Fruit fly (Drosophila melanogaster) whole organism, embryonic: Measurements from ENCODE around the gene trk.

Source experiments
- Atf3 ChIP-seq: fragments of 200-800 bp; sonication (Bioruptor generic); optimal IDR thresholded peaks from 3 replicates; lab custom pipeline; 2016; ENCODE audit warnings: missing biosample characterization, missing genetic modification characterization
- CG10209 ChIP-seq: fragments of 200-800 bp; sonication (Bioruptor generic); optimal IDR thresholded peaks from 3 replicates; lab custom pipeline; 2017; ENCODE audit warnings: missing biosample characterization, mild to moderate bottlenecking, missing genetic modification characterization, missing genetic modification reagents
- CG12219 ChIP-seq: fragments of 200-800 bp; sonication (Bioruptor generic); optimal IDR thresholded peaks from 3 replicates; lab custom pipeline; 2018; ENCODE audit warnings: missing biosample characterization, mild to moderate bottlenecking, missing genetic modification characterization
- CG12391 ChIP-seq: fragments of 200-800 bp; sonication (Bioruptor generic); optimal IDR thresholded peaks from 3 replicates; lab custom pipeline; 2018; ENCODE audit warnings: missing biosample characterization, mild to moderate bottlenecking, missing genetic modification characterization, moderate library complexity
- CG12744 ChIP-seq: fragments of 200-800 bp; sonication (Bioruptor generic); optimal IDR thresholded peaks from 2 replicates; lab custom pipeline; 2016; ENCODE audit warnings: missing biosample characterization, missing genetic modification characterization
- CG13424 ChIP-seq: fragments of 200-800 bp; sonication (Bioruptor generic); optimal IDR thresholded peaks from 2 replicates; lab custom pipeline; 2019; ENCODE audit warnings: missing biosample characterization, mild to moderate bottlenecking, missing genetic modification characterization, moderate library complexity
- CG15073 ChIP-seq: fragments of 200-800 bp; sonication (Bioruptor generic); optimal IDR thresholded peaks from 2 replicates; lab custom pipeline; 2016; ENCODE audit warnings: missing biosample characterization, missing genetic modification characterization
- CG1647 ChIP-seq: fragments of 200-800 bp; sonication (Bioruptor generic); optimal IDR thresholded peaks from 3 replicates; lab custom pipeline; 2016; ENCODE audit warnings: missing biosample characterization, missing genetic modification characterization
- CG17802 ChIP-seq: fragments of 200-800 bp; sonication (Bioruptor generic); optimal IDR thresholded peaks from 2 replicates; lab custom pipeline; 2018; ENCODE audit warnings: missing biosample characterization, mild to moderate bottlenecking, missing genetic modification characterization, moderate library complexity
- CG17829 ChIP-seq: fragments of 200-800 bp; optimal IDR thresholded peaks from 2 replicates; lab custom pipeline; 2019; ENCODE audit warnings: missing biosample characterization, mild to moderate bottlenecking, missing genetic modification characterization, moderate library complexity
- CG17912 ChIP-seq: fragments of 200-800 bp; sonication (Bioruptor generic); optimal IDR thresholded peaks from 2 replicates; lab custom pipeline; 2018; ENCODE audit warnings: missing biosample characterization, mild to moderate bottlenecking, missing genetic modification characterization
- CG1832 ChIP-seq: fragments of 200-800 bp; sonication (Bioruptor generic); optimal IDR thresholded peaks from 2 replicates; lab custom pipeline; 2017; ENCODE audit warnings: missing biosample characterization, mild to moderate bottlenecking, missing genetic modification characterization, inconsistent platforms
- CG18599 ChIP-seq: fragments of 200-800 bp; sonication (Bioruptor generic); optimal IDR thresholded peaks from 3 replicates; lab custom pipeline; 2017; ENCODE audit warnings: missing biosample characterization, missing genetic modification characterization, mild to moderate bottlenecking, moderate library complexity, missing genetic modification reagents
- CG2712 ChIP-seq: fragments of 200-800 bp; optimal IDR thresholded peaks from 3 replicates; lab custom pipeline; 2019; ENCODE audit warnings: missing biosample characterization, mild to moderate bottlenecking, missing genetic modification characterization, moderate library complexity
- CG2889 ChIP-seq: fragments of 200-800 bp; sonication (Bioruptor generic); IDR thresholded peaks from 3 replicates; pipeline ENCODE4 v1.3.6; 2022; ENCODE audit warnings: missing biosample characterization, missing genetic modification characterization
- CG5180 ChIP-seq: fragments of 200-800 bp; sonication (Bioruptor generic); optimal IDR thresholded peaks from 3 replicates; lab custom pipeline; 2017; ENCODE audit warnings: missing biosample characterization, missing genetic modification characterization, mild to moderate bottlenecking, moderate library complexity, missing genetic modification reagents
- CG5953 ChIP-seq: fragments of 200-800 bp; sonication (Bioruptor generic); IDR thresholded peaks from 2 replicates; pipeline ENCODE4 v1.3.6; 2022; ENCODE audit warnings: missing biosample characterization, missing genetic modification characterization
- CG6272 ChIP-seq: fragments of 200-800 bp; sonication (Bioruptor generic); IDR thresholded peaks from 2 replicates; pipeline ENCODE4 v1.3.6; 2022; ENCODE audit warnings: missing biosample characterization, missing genetic modification characterization
- CG7357 ChIP-seq: fragments of 200-800 bp; sonication (Bioruptor generic); IDR thresholded peaks from 3 replicates; pipeline ENCODE4 v1.3.6; 2022; ENCODE audit warnings: missing biosample characterization, missing genetic modification characterization
- CG7786 ChIP-seq: fragments of 200-800 bp; sonication (Bioruptor generic); optimal IDR thresholded peaks from 2 replicates; lab custom pipeline; 2016; ENCODE audit warnings: missing biosample characterization, missing genetic modification characterization
- CG8765 ChIP-seq: fragments of 200-800 bp; sonication (Bioruptor generic); IDR thresholded peaks from 2 replicates; pipeline ENCODE4 v1.3.6; 2022; ENCODE audit warnings: missing biosample characterization, missing genetic modification characterization
- CG8944 ChIP-seq: fragments of 200-800 bp; sonication (Bioruptor generic); optimal IDR thresholded peaks from 3 replicates; lab custom pipeline; 2016; ENCODE audit warnings: missing biosample characterization, missing genetic modification characterization
- Chrac-16 ChIP-seq: fragments of 200-800 bp; sonication (Bioruptor generic); optimal IDR thresholded peaks from 3 replicates; lab custom pipeline; 2016; ENCODE audit warnings: missing biosample characterization, missing genetic modification characterization
- D19A ChIP-seq: fragments of 200-800 bp; optimal IDR thresholded peaks from 3 replicates; lab custom pipeline; 2019; ENCODE audit warnings: missing biosample characterization, mild to moderate bottlenecking, missing genetic modification characterization, moderate library complexity
- ERR ChIP-seq: fragments of 200-800 bp; sonication (Bioruptor generic); optimal IDR thresholded peaks from 2 replicates; lab custom pipeline; 2016; ENCODE audit warnings: missing biosample characterization, missing genetic modification characterization
- Elba2 ChIP-seq: fragments of 200-800 bp; sonication (Bioruptor generic); optimal IDR thresholded peaks from 3 replicates; lab custom pipeline; 2016; ENCODE audit warnings: missing biosample characterization, missing genetic modification characterization
- Gug ChIP-seq: fragments of 200-800 bp; sonication (Bioruptor generic); IDR thresholded peaks from 4 replicates; pipeline ENCODE4 v1.3.6; 2022; ENCODE audit warnings: missing biosample characterization, missing genetic modification characterization
- H2.0 ChIP-seq: fragments of 200-800 bp; sonication (Bioruptor generic); IDR thresholded peaks from 2 replicates; pipeline ENCODE4 v1.3.6; 2022; ENCODE audit warnings: missing biosample characterization, missing genetic modification characterization
- HHEX ChIP-seq: fragments of 200-800 bp; sonication (Bioruptor generic); optimal IDR thresholded peaks from 3 replicates; lab custom pipeline; 2017; ENCODE audit warnings: missing biosample characterization, mild to moderate bottlenecking, missing genetic modification characterization, missing genetic modification reagents
- Hr3 ChIP-seq: fragments of 200-800 bp; sonication (Bioruptor generic); optimal IDR thresholded peaks from 3 replicates; lab custom pipeline; 2016; ENCODE audit warnings: missing biosample characterization, missing genetic modification characterization
- Mad ChIP-seq: fragments of 200-800 bp; sonication (Bioruptor generic); optimal IDR thresholded peaks from 2 replicates; lab custom pipeline; 2016; ENCODE audit warnings: missing biosample characterization, missing genetic modification characterization
- Max ChIP-seq: fragments of 200-800 bp; sonication (Bioruptor generic); optimal IDR thresholded peaks from 2 replicates; lab custom pipeline; 2016; ENCODE audit warnings: missing biosample characterization, mild to moderate bottlenecking, missing genetic modification characterization
- Med ChIP-seq: fragments of 200-800 bp; sonication (Bioruptor generic); peaks from one replicate; lab custom pipeline; 2016; ENCODE audit warnings: missing biosample characterization, missing genetic modification characterization, mild to moderate bottlenecking, inconsistent platforms, moderate library complexity
- Meics ChIP-seq: fragments of 200-800 bp; sonication (Bioruptor generic); optimal IDR thresholded peaks from 2 replicates; lab custom pipeline; 2017; ENCODE audit warnings: missing biosample characterization, mild to moderate bottlenecking, missing genetic modification characterization
- NfI ChIP-seq: fragments of 200-800 bp; sonication (Bioruptor generic); optimal IDR thresholded peaks from 3 replicates; lab custom pipeline; 2018; ENCODE audit warnings: missing biosample characterization, mild to moderate bottlenecking, missing genetic modification characterization, moderate library complexity
- Rx ChIP-seq: fragments of 200-800 bp; sonication (Bioruptor generic); IDR thresholded peaks from 2 replicates; pipeline ENCODE4 v1.3.6; 2022; ENCODE audit warnings: missing biosample characterization, missing genetic modification characterization
- Sox102F ChIP-seq: fragments of 200-800 bp; sonication (Bioruptor generic); optimal IDR thresholded peaks from 2 replicates; lab custom pipeline; 2018; ENCODE audit warnings: missing biosample characterization, mild to moderate bottlenecking, missing genetic modification characterization, moderate library complexity
- Xbp1 ChIP-seq: fragments of 200-800 bp; sonication (Bioruptor generic); optimal IDR thresholded peaks from 3 replicates; lab custom pipeline; 2016; ENCODE audit warnings: missing biosample characterization, mild to moderate bottlenecking, missing genetic modification characterization
- ash1 ChIP-seq: fragments of 200-800 bp; sonication (Bioruptor generic); optimal IDR thresholded peaks from 2 replicates; lab custom pipeline; 2018; ENCODE audit warnings: missing biosample characterization, mild to moderate bottlenecking, missing genetic modification characterization
- bigmax ChIP-seq: fragments of 200-800 bp; sonication (Bioruptor generic); optimal IDR thresholded peaks from 2 replicates; lab custom pipeline; 2018; ENCODE audit warnings: missing biosample characterization, mild to moderate bottlenecking, missing genetic modification characterization
- dimm ChIP-seq: fragments of 200-800 bp; sonication (Bioruptor generic); IDR thresholded peaks from 2 replicates; pipeline ENCODE4 v1.3.6; 2022; ENCODE audit warnings: missing biosample characterization, missing genetic modification characterization
- ems ChIP-seq: fragments of 200-800 bp; sonication (Bioruptor generic); optimal IDR thresholded peaks from 3 replicates; lab custom pipeline; 2016; ENCODE audit warnings: missing biosample characterization, missing genetic modification characterization
- fd64A ChIP-seq: fragments of 200-800 bp; sonication (Bioruptor generic); optimal IDR thresholded peaks from 3 replicates; lab custom pipeline; 2018; ENCODE audit warnings: missing biosample characterization, mild to moderate bottlenecking, missing genetic modification characterization
- fd96Cb ChIP-seq: fragments of 200-800 bp; sonication (Bioruptor generic); optimal IDR thresholded peaks from 2 replicates; lab custom pipeline; 2018; ENCODE audit warnings: missing biosample characterization, mild to moderate bottlenecking, missing genetic modification characterization, moderate library complexity
- hth ChIP-seq: fragments of >200 bp; optimal IDR thresholded peaks from 2 replicates; lab custom pipeline; 2017; ENCODE audit warnings: inconsistent platforms
- lilli ChIP-seq: fragments of 200-800 bp; sonication (Bioruptor generic); optimal IDR thresholded peaks from 3 replicates; lab custom pipeline; 2016; ENCODE audit warnings: missing biosample characterization, missing genetic modification characterization
- lola ChIP-seq, 3 experiments: fragments of >200 bp in 2 of 3; fragments of 200-800 bp in 1 of 3; sonication (Bioruptor generic) in 1 of 3; optimal IDR thresholded peaks; 2 replicates each; lab custom pipeline; 2017 to 2019; ENCODE audit warnings: missing biosample characterization in 3 of 3, missing genetic modification characterization in 3 of 3, mild to moderate bottlenecking in 1 of 3, moderate library complexity in 1 of 3
- mld ChIP-seq: fragments of 200-800 bp; sonication (Bioruptor generic); IDR thresholded peaks from 3 replicates; pipeline ENCODE4 v1.3.6; 2022; ENCODE audit warnings: missing biosample characterization, missing genetic modification characterization; ENCODE audit not compliant: partially characterized antibody
- seq ChIP-seq: fragments of 200-800 bp; sonication (Bioruptor generic); IDR thresholded peaks from 2 replicates; pipeline ENCODE4 v1.3.6; 2022; ENCODE audit warnings: missing biosample characterization, missing genetic modification characterization
- slou ChIP-seq: fragments of 200-800 bp; sonication (Bioruptor generic); optimal IDR thresholded peaks from 3 replicates; lab custom pipeline; 2016; ENCODE audit warnings: missing biosample characterization, missing genetic modification characterization

Gene trk

DNA sequence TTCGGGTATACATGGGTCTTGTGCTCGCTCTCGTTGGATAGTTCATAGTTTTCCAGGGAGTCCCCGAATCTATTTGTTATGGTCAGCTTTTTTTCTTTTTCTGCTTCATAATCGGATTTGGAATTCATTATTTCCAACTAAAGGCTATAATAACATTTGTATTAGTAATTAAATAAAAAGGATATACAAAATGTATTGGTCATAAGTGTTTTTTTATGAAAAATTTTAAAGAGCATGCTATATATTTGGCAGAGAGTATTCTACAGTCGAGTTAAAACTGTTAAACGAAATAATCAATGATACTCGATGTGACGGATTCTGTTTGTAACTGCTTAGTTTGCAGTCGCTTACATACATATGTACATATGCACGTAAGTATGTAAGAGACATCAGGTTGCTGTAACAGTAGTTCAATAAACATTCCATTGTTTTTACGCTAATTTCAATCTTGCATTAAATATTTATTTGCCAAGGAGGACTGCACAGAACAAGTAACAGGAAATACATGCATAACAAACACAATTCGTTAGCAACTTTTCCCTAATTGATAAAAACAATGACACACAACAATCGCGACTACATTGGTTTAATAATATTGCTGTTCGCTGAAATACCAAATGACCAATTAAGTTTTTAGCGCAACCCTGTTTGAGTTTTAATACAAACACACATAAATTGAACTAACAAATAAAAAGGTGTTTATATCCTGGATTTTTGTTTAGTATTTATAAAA is 27.1 kb upstream of the trk start (continued):
- TF ChIP-seq CG1832 (GFP tag; lab: Kevin White, UChicago) (no peak), CG17912 (GFP tag; lab: Kevin White, UChicago) (no peak), CG17829 (no peak), D19A (tag; lab: Kevin White, UChicago) (peak; percentile 90), Rx (GFP tag; lab: Robert Waterston, UW) (no peak), H2.0 (GFP tag; lab: Robert Waterston, UW) (no peak), CG10209 (GFP tag; lab: Kevin White, UChicago) (no peak), HHEX (GFP tag; lab: Kevin White, UChicago) (no peak), Hr3 (no peak), CG15073 (no peak), Xbp1 (GFP tag; lab: Kevin White, UChicago) (peak; percentile 16), CG6272 (GFP tag; lab: Robert Waterston, UW) (no peak), fd64A (GFP tag; lab: Kevin White, UChicago) (no peak), CG12391 (tag; lab: Kevin White, UChicago) (peak; percentile 23), CG5953 (no peak), fd96Cb (tag; lab: Kevin White, UChicago) (peak; percentile 9), Chrac-16 (no peak), Sox102F (GFP tag; lab: Kevin White, UChicago) (no peak), CG2889 (GFP tag; lab: Robert Waterston, UW) (no peak), hth (lab: Kevin White, UChicago) (no peak), Meics (peak; percentile 3), bigmax (GFP tag; lab: Kevin White, UChicago) (no peak), Atf3 (no peak), CG2712 (tag; lab: Kevin White, UChicago) (peak; percentile 28), Med (GFP tag; lab: Kevin White, UChicago) (peak; percentile 39), CG8944 (GFP tag; lab: Kevin White, UChicago) (no peak), ash1 (no peak), ERR (GFP tag; lab: Kevin White, UChicago) (no peak), CG12744 (no peak), Elba2 (GFP tag; lab: Kevin White, UChicago) (no peak), CG12219 (peak; percentile 17), mld (no peak), CG1647 (GFP tag; lab: Kevin White, UChicago) (no peak), NfI (GFP tag; lab: Kevin White, UChicago) (no peak), CG18599 (GFP tag; lab: Kevin White, UChicago) (no peak), ems (GFP tag; lab: Kevin White, UChicago) (no peak), CG7357 (GFP tag; lab: Robert Waterston, UW) (no peak), CG13424 (peak; percentile 13), CG7786 (GFP tag; lab: Kevin White, UChicago) (no peak), CG5180 (GFP tag; lab: Kevin White, UChicago) (no peak), slou (GFP tag; lab: Kevin White, UChicago) (no peak), dimm (no peak), Mad (no peak), seq (no peak), CG17802 (tag; lab: Kevin White, UChicago) (no peak), lola (GFP tag; optimal IDR thresholded peaks at IDR 0.05; lab: Kevin White, UChicago) (no peak), lilli (GFP tag; lab: Kevin White, UChicago) (no peak), Max (peak; percentile 37), Gug (no peak), CG8765 (GFP tag; lab: Robert Waterston, UW) (no peak)
